Fruit fly (Drosophila melanogaster) whole organism, embryonic: ENCODE results near the gene CG17264.

Experiments used
- CG17186 ChIP-seq: fragments of 200-800 bp; sonication (Bioruptor generic); optimal IDR thresholded peaks from 3 replicates; lab custom pipeline; 2017; ENCODE audit warnings: missing biosample characterization, missing genetic modification reagents, missing genetic modification characterization
- CG30020 ChIP-seq: fragments of 200-800 bp; optimal IDR thresholded peaks from 2 replicates; lab custom pipeline; 2019; ENCODE audit warnings: missing biosample characterization, mild to moderate bottlenecking, missing genetic modification characterization, moderate library complexity
- CG32767 ChIP-seq: fragments of 200-800 bp; sonication (Bioruptor generic); IDR thresholded peaks from 2 replicates; pipeline ENCODE4 v1.3.6; 2022; ENCODE audit warnings: missing biosample characterization, missing genetic modification characterization
- CG8478 ChIP-seq: fragments of >200 bp; optimal IDR thresholded peaks from 2 replicates; lab custom pipeline; 2018
- D19B ChIP-seq: fragments of 200-800 bp; sonication (Bioruptor generic); optimal IDR thresholded peaks from 2 replicates; lab custom pipeline; 2017; ENCODE audit warnings: missing biosample characterization, mild to moderate bottlenecking, missing genetic modification characterization
- Hmx ChIP-seq: fragments of 200-800 bp; sonication (Bioruptor generic); optimal IDR thresholded peaks from 2 replicates; lab custom pipeline; 2016; ENCODE audit warnings: missing biosample characterization, missing genetic modification characterization
- gem ChIP-seq: fragments of 200-800 bp; sonication (Bioruptor generic); optimal IDR thresholded peaks from 2 replicates; lab custom pipeline; 2019; ENCODE audit warnings: missing biosample characterization, mild to moderate bottlenecking, missing genetic modification characterization, moderate library complexity
- insv ChIP-seq, 2 experiments: fragments of 200-800 bp; sonication (Bioruptor generic); optimal IDR thresholded peaks; 3 replicates each; lab custom pipeline; 2016 to 2018; ENCODE audit warnings: missing biosample characterization in 2 of 2, missing genetic modification characterization in 2 of 2
- oc ChIP-seq: fragments of 200-800 bp; sonication (Bioruptor generic); optimal IDR thresholded peaks from 2 replicates; lab custom pipeline; 2018; ENCODE audit warnings: missing biosample characterization, mild to moderate bottlenecking, missing genetic modification characterization, moderate library complexity
- zen ChIP-seq: fragments of 200-800 bp; sonication (Bioruptor generic); optimal IDR thresholded peaks from 3 replicates; lab custom pipeline; 2018; ENCODE audit warnings: missing biosample characterization, mild to moderate bottlenecking, missing genetic modification characterization, moderate library complexity

- TF ChIP-seq CG32767: no peak
- no peak for TF ChIP-seq CG17186
- no peak for TF ChIP-seq D19B
- no peak for TF ChIP-seq zen (tag; lab: Kevin White, UChicago)
- TF ChIP-seq CG8478 (lab: Kevin White, UChicago): no peak
- TF ChIP-seq gem: no peak
- TF ChIP-seq CG30020 (tag; lab: Kevin White, UChicago): no peak
- no peak for TF ChIP-seq insv (GFP tag; optimal IDR thresholded peaks at IDR 0.05; lab: Kevin White, UChicago)
- TF ChIP-seq oc (tag; lab: Kevin White, UChicago): no peak
- no peak for TF ChIP-seq Hmx (GFP tag; lab: Kevin White, UChicago)
Measured at dm6 chr2L:3018212-3018611, at the start of gene CG17264, which contains the start of gene CG17224.
